Fruit fly (Drosophila melanogaster) whole organism, wandering third instar larva: Measurements from ENCODE around the gene elav.

Source experiments
- CrebA ChIP-seq: fragments of 200-800 bp; sonication (Bioruptor generic); optimal IDR thresholded peaks from 2 replicates; lab custom pipeline; 2016; ENCODE audit warnings: missing biosample characterization, mild to moderate bottlenecking, missing genetic modification characterization, borderline replicate concordance
- Hr78 ChIP-seq: fragments of >200 bp; optimal IDR thresholded peaks from 2 replicates; lab custom pipeline; 2017; ENCODE audit warnings: missing biosample characterization, missing genetic modification characterization
- Mio ChIP-seq: sonication (Bioruptor generic); optimal IDR thresholded peaks from 2 replicates; lab custom pipeline; 2016; ENCODE audit warnings: missing biosample characterization, missing genetic modification characterization
- Myc ChIP-seq: fragments of >200 bp; optimal IDR thresholded peaks from 2 replicates; lab custom pipeline; 2017
- OdsH ChIP-seq: fragments of 200-800 bp; sonication (Bioruptor generic); optimal IDR thresholded peaks from 2 replicates; lab custom pipeline; 2016; ENCODE audit warnings: missing biosample characterization, mild to moderate bottlenecking, missing genetic modification characterization
- Sp1 ChIP-seq: fragments of 200-800 bp; sonication (Bioruptor generic); optimal IDR thresholded peaks from 3 replicates; lab custom pipeline; 2019; ENCODE audit warnings: missing biosample characterization, mild to moderate bottlenecking, missing genetic modification characterization, moderate library complexity
- Vsx2 ChIP-seq: fragments of 200-300, 225-300 bp; sonication (Bioruptor generic); optimal IDR thresholded peaks from 2 replicates; lab custom pipeline; 2018; ENCODE audit warnings: missing biosample characterization, missing genetic modification characterization; ENCODE audit not compliant: partially characterized antibody
- ey ChIP-seq: fragments of 200-800 bp; sonication (Bioruptor generic); optimal IDR thresholded peaks from 2 replicates; lab custom pipeline; 2016; ENCODE audit warnings: missing biosample characterization, missing genetic modification characterization
- lola ChIP-seq: fragments of >200 bp; optimal IDR thresholded peaks from 2 replicates; lab custom pipeline; 2017; ENCODE audit warnings: missing biosample characterization, missing genetic modification characterization
- pan ChIP-seq: fragments of >200 bp; optimal IDR thresholded peaks from 2 replicates; lab custom pipeline; 2017
- psq ChIP-seq: fragments of 200-800 bp; sonication (Bioruptor generic); optimal IDR thresholded peaks from 3 replicates; lab custom pipeline; 2017; ENCODE audit warnings: missing biosample characterization, mild to moderate bottlenecking, missing genetic modification characterization, moderate library complexity
- woc ChIP-seq: sonication (Bioruptor generic); optimal IDR thresholded peaks from 2 replicates; lab custom pipeline; 2016; ENCODE audit warnings: missing biosample characterization, mild to moderate bottlenecking, missing genetic modification characterization

DNA sequence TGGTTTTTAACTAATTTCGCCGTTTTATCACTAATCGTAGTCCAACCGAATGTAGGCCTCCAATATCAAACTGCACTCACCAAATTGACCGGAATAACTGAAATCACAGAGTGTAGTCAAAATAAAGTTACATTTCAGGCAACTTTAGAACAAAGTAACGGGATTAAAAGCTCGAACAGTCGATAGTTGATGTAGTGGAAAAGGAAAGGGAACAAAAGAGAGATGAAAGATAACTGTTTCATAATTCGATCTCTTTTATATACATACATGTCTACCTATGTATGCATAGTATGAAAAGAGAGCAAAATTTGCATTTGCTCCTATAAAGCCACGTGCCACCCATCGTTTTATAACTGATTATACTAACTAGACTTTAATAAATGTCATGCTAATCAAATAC lies 52.4 kb downstream of the elav start, which contains the start of gene CG32816:
- TF ChIP-seq Vsx2 (GFP tag; lab: Kevin White, UChicago) = no peak
- no peak for TF ChIP-seq OdsH (GFP tag; lab: Kevin White, UChicago)
- no peak for TF ChIP-seq Mio (GFP tag; lab: Kevin White, UChicago)
- TF ChIP-seq lola = no peak
- no peak for TF ChIP-seq Sp1 (GFP tag; lab: Kevin White, UChicago)
- no peak for TF ChIP-seq psq (GFP tag; lab: Kevin White, UChicago)
- no peak for TF ChIP-seq CrebA (GFP tag; lab: Kevin White, UChicago)
- TF ChIP-seq ey (GFP tag; lab: Kevin White, UChicago) = no peak
- no peak for TF ChIP-seq Myc (lab: Kevin White, UChicago)
- TF ChIP-seq Hr78 (GFP tag; lab: Kevin White, UChicago) = no peak
- no peak for TF ChIP-seq pan (lab: Kevin White, UChicago)
- TF ChIP-seq woc (GFP tag; lab: Kevin White, UChicago) = no peak
